Worm (Caenorhabditis elegans) whole organism, L1 larva: ENCODE measurements around the gene Y59E9AL.36.

ENCODE experiments used
- aha-1 ChIP-seq: fragments of 150-350 bp; optimal IDR thresholded peaks from 2 replicates; lab custom pipeline; 2014; ENCODE audit warnings: missing biosample characterization, missing genetic modification characterization
- ceh-82 ChIP-seq, 3 experiments: fragments of 150-350 bp in 1 of 3; sonication (generic microtip) in 2 of 3; optimal IDR thresholded peaks; 2 replicates each; lab custom pipeline; 2014 to 2017; ENCODE audit warnings: missing biosample characterization in 3 of 3, missing genetic modification characterization in 3 of 3
- elt-3 ChIP-seq, 6 experiments: fragments of 150-350 bp in 1 of 6; sonication (generic microtip); optimal IDR thresholded peaks; 2 replicates each; lab custom pipeline; 2017 to 2018; ENCODE audit warnings: missing biosample characterization in 6 of 6, missing genetic modification characterization in 6 of 6, inconsistent platforms in 1 of 6
- jun-1 ChIP-seq: fragments of 150-350 bp; optimal IDR thresholded peaks from 2 replicates; lab custom pipeline; 2014; ENCODE audit warnings: missing biosample characterization, missing genetic modification reagents, missing genetic modification characterization
- nhr-12 ChIP-seq: sonication (generic microtip); optimal IDR thresholded peaks from 2 replicates; lab custom pipeline; 2017; ENCODE audit warnings: missing biosample characterization, missing genetic modification characterization
- nhr-76 ChIP-seq: sonication (generic microtip); optimal IDR thresholded peaks from 2 replicates; lab custom pipeline; 2017; ENCODE audit warnings: missing biosample characterization, missing genetic modification characterization
- nhr-77 ChIP-seq: fragments of 150-350 bp; optimal IDR thresholded peaks from 2 replicates; lab custom pipeline; 2014; ENCODE audit warnings: missing biosample characterization, missing genetic modification characterization
- skn-1 ChIP-seq: fragments of 150-350 bp; optimal IDR thresholded peaks from 2 replicates; lab custom pipeline; 2014; ENCODE audit warnings: missing biosample characterization, missing genetic modification characterization
- sptf-1 ChIP-seq: fragments of 150-350 bp; optimal IDR thresholded peaks from 2 replicates; lab custom pipeline; 2014; ENCODE audit warnings: missing biosample characterization, missing genetic modification characterization
- tbx-2 ChIP-seq: sonication (generic microtip); optimal IDR thresholded peaks from 2 replicates; lab custom pipeline; 2016; ENCODE audit warnings: missing genetic modification characterization, missing compliant biosample characterization
- unc-62 ChIP-seq: fragments of 150-350 bp; optimal IDR thresholded peaks from 2 replicates; lab custom pipeline; 2014; ENCODE audit warnings: missing biosample characterization, missing genetic modification reagents, missing genetic modification characterization
- ztf-4 ChIP-seq: fragments of 150-350 bp; optimal IDR thresholded peaks from 2 replicates; lab custom pipeline; 2014; ENCODE audit warnings: missing biosample characterization, missing genetic modification characterization

- no peak for TF ChIP-seq ceh-82 (tag; optimal IDR thresholded peaks at IDR 0.05; lab: Kevin White, UChicago)
- TF ChIP-seq nhr-77 (tag; lab: Kevin White, UChicago) = no peak
- no peak for TF ChIP-seq jun-1 (tag; lab: Kevin White, UChicago)
- no peak for TF ChIP-seq skn-1 (tag; lab: Kevin White, UChicago)
- TF ChIP-seq sptf-1 (tag; lab: Kevin White, UChicago) = no peak
- no peak for TF ChIP-seq unc-62 (GFP tag; lab: Kevin White, UChicago)
- TF ChIP-seq nhr-76 = no peak
- TF ChIP-seq ztf-4 (tag; lab: Kevin White, UChicago) = no peak
- no peak for TF ChIP-seq elt-3 (tag; optimal IDR thresholded peaks at IDR 0.05; lab: Kevin White, UChicago)
- TF ChIP-seq tbx-2 (tag; lab: Kevin White, UChicago) = no peak
- TF ChIP-seq nhr-12 (tag; lab: Kevin White, UChicago) = no peak
- no peak for TF ChIP-seq aha-1
Measured at ce11 chrIV:5230530-5230929, 21.2 kb upstream of the Y59E9AL.36 start, which contains the start of gene thn-5.
